Worm (Caenorhabditis elegans) whole organism, mixed stage, embryonic: ENCODE data around the gene F46H6.5.

Source experiments
- ces-1 ChIP-seq: fragments of 150-350 bp; optimal IDR thresholded peaks from 2 replicates; lab custom pipeline; 2014; ENCODE audit warnings: missing biosample characterization, missing genetic modification reagents, missing genetic modification characterization
- elt-3 ChIP-seq: fragments of 150-350 bp; optimal IDR thresholded peaks from 2 replicates; lab custom pipeline; 2014; ENCODE audit warnings: missing biosample characterization, missing genetic modification characterization
- nhr-237 ChIP-seq: fragments of 150-350 bp; optimal IDR thresholded peaks from 2 replicates; lab custom pipeline; 2014; ENCODE audit warnings: missing biosample characterization, missing genetic modification characterization
- nhr-76 ChIP-seq: sonication (generic microtip); optimal IDR thresholded peaks from 2 replicates; lab custom pipeline; 2017; ENCODE audit warnings: missing biosample characterization, missing genetic modification characterization
- pha-4 ChIP-seq: fragments of 150-350 bp; optimal IDR thresholded peaks from 2 replicates; lab custom pipeline; 2018; ENCODE audit warnings: missing biosample characterization, missing genetic modification reagents, missing genetic modification characterization
- unc-62 ChIP-seq: fragments of 150-350 bp; optimal IDR thresholded peaks from 2 replicates; lab custom pipeline; 2014; ENCODE audit warnings: missing biosample characterization, missing genetic modification reagents, missing genetic modification characterization

- no peak for TF ChIP-seq nhr-76
- TF ChIP-seq elt-3 (tag; lab: Kevin White, UChicago), result no peak
- no peak for TF ChIP-seq unc-62 (GFP tag; lab: Kevin White, UChicago)
- no peak for TF ChIP-seq nhr-237
- no peak for TF ChIP-seq ces-1 (GFP tag; lab: Kevin White, UChicago)
- TF ChIP-seq pha-4 (tag; lab: Kevin White, UChicago), result no peak
These were observed 36.9 kb upstream of the F46H6.5 start for ce11 chrX:4528905-4529304.
